Worm (Caenorhabditis elegans): ENCODE data around the gene sdz-36.

Gene sdz-36

ce11 chrIV:9677226-9677992, 13.3 kb upstream of the sdz-36 start:
- TF ChIP-seq ztf-1 (GFP tag; conservative IDR thresholded peaks at IDR 0.05) = no peak
- TF ChIP-seq C34F6.9 (tag; optimal IDR thresholded peaks at IDR 0.05) = peak; percentile 89
- TF ChIP-seq mbf-1 (tag; optimal IDR thresholded peaks at IDR 0.05) = no peak
- TF ChIP-seq R02D3.7 (tag; optimal IDR thresholded peaks at IDR 0.05) = no peak
- TF ChIP-seq nhr-11 (tag; optimal IDR thresholded peaks at IDR 0.05) = no peak
- TF ChIP-seq egl-27 (tag; optimal IDR thresholded peaks at IDR 0.05) = peak; percentile 69
- TF ChIP-seq fos-1 (tag; optimal IDR thresholded peaks at IDR 0.05) = peak; percentile 51
- TF ChIP-seq nhr-129 (tag; optimal IDR thresholded peaks at IDR 0.05) = peak; percentile 72
- TF ChIP-seq dmd-4 (tag; optimal IDR thresholded peaks at IDR 0.05) = no peak
- peak; percentile 19 for TF ChIP-seq sem-4 (tag; optimal IDR thresholded peaks at IDR 0.05)
- TF ChIP-seq nhr-23 (tag; optimal IDR thresholded peaks at IDR 0.05) = no peak
- no peak for TF ChIP-seq elt-3 (tag; optimal IDR thresholded peaks at IDR 0.05)
- peak; percentile 43 for TF ChIP-seq snpc-4 (tag; optimal IDR thresholded peaks at IDR 0.05)
- peak; percentile 51 for TF ChIP-seq zag-1 (tag; optimal IDR thresholded peaks at IDR 0.05)
- TF ChIP-seq skn-1 (tag; optimal IDR thresholded peaks at IDR 0.05) = no peak
- TF ChIP-seq lin-39 (tag; optimal IDR thresholded peaks at IDR 0.05) = no peak
- TF ChIP-seq lin-11 (tag; optimal IDR thresholded peaks at IDR 0.05) = no peak
- TF ChIP-seq mdl-1 (tag; optimal IDR thresholded peaks at IDR 0.05) = peak; percentile 92 to 99
- peak; percentile 53 for TF ChIP-seq nhr-6 (tag; optimal IDR thresholded peaks at IDR 0.05)
- no peak for TF ChIP-seq unc-39 (tag; optimal IDR thresholded peaks at IDR 0.05)
- TF ChIP-seq unc-55 (GFP tag; optimal IDR thresholded peaks at IDR 0.05) = peak; percentile 73
- TF ChIP-seq sma-9 (GFP tag; optimal IDR thresholded peaks at IDR 0.05) = peak; percentile 94
- no peak for TF ChIP-seq sma-9 (tag; optimal IDR thresholded peaks at IDR 0.05)
- no peak for TF ChIP-seq peb-1 (tag; optimal IDR thresholded peaks at IDR 0.05)
- peak; percentile 32 for TF ChIP-seq lin-13 (GFP tag; optimal IDR thresholded peaks at IDR 0.05)
- TF ChIP-seq nhr-10 (tag; optimal IDR thresholded peaks at IDR 0.05) = no peak
- TF ChIP-seq ztf-11 (tag; optimal IDR thresholded peaks at IDR 0.05) = no peak
- no peak for TF ChIP-seq nhr-25 (tag; optimal IDR thresholded peaks at IDR 0.05)
- peak; percentile 96 for TF ChIP-seq crh-2 (tag; optimal IDR thresholded peaks at IDR 0.05)
- no peak for TF ChIP-seq ZK546.5 (tag; optimal IDR thresholded peaks at IDR 0.05)
- TF ChIP-seq alr-1 (tag; optimal IDR thresholded peaks at IDR 0.05) = no peak
- no peak for TF ChIP-seq aly-2 (tag; optimal IDR thresholded peaks at IDR 0.05)
- no peak for TF ChIP-seq Y55F3AM.14 (GFP tag; optimal IDR thresholded peaks at IDR 0.05)
- peak; percentile 92 for TF ChIP-seq blmp-1 (tag; optimal IDR thresholded peaks at IDR 0.05; ENCODE audit: insufficient read depth)
- no peak for TF ChIP-seq gmeb-1 (tag; optimal IDR thresholded peaks at IDR 0.05)
- TF ChIP-seq mab-5 (tag; optimal IDR thresholded peaks at IDR 0.05) = peak; percentile 3
- TF ChIP-seq nhr-237 (tag; optimal IDR thresholded peaks at IDR 0.05) = no peak
- TF ChIP-seq ztf-4 (tag; optimal IDR thresholded peaks at IDR 0.05) = no peak
- no peak for TF ChIP-seq unc-62 (GFP tag; optimal IDR thresholded peaks at IDR 0.05)
- peak; percentile 49 for TF ChIP-seq sma-3 (GFP tag; optimal IDR thresholded peaks at IDR 0.05)
- peak; percentile 14 to 79 for TF ChIP-seq lsy-2 (tag; optimal IDR thresholded peaks at IDR 0.05)
- no peak for TF ChIP-seq nhr-77 (tag; optimal IDR thresholded peaks at IDR 0.05)
- peak; percentile 67 for TF ChIP-seq nhr-21 (tag; optimal IDR thresholded peaks at IDR 0.05)
- no peak for TF ChIP-seq ceh-82 (tag; optimal IDR thresholded peaks at IDR 0.05)
- no peak for TF ChIP-seq ceh-16 (tag; optimal IDR thresholded peaks at IDR 0.05)
- peak; percentile 85 for TF ChIP-seq F13H6.1 (tag; optimal IDR thresholded peaks at IDR 0.05)
- TF ChIP-seq ama-1 (optimal IDR thresholded peaks at IDR 0.05) = no peak

Data from whole organism, L2 larva.